Comparison of ENCODE assay signal across 2 fruit fly cellular contexts in genomic region chr3L:9508653-9509036, dm6.
TF ChIP-seq lines count a peak whose summit lies in the region.

No protein-coding gene starts in this region.

TF ChIP-seq in whole organism, embryonic, 481 proteins besides CTCF, POLR2A, EP300 and RAD21 (continued from another document and continues in another):
- TF ChIP-seq Xbp1 (GFP tag; optimal IDR thresholded peaks at IDR 0.05; lab: Kevin White, UChicago) (no peak), hb (GFP tag; IDR thresholded peaks at IDR 0.05; lab: Robert Waterston, UW; ENCODE audit: partially characterized antibody) (no peak), sisA (GFP tag; IDR thresholded peaks at IDR 0.05; lab: Robert Waterston, UW) (no peak), caup (GFP tag; optimal IDR thresholded peaks at IDR 0.05; lab: Kevin White, UChicago; ENCODE audit: severe bottlenecking) (peak; percentile 43), tap (tag; optimal IDR thresholded peaks at IDR 0.05; lab: Kevin White, UChicago) (peak; percentile 65), CG14710 (tag; optimal IDR thresholded peaks at IDR 0.05; lab: Kevin White, UChicago) (peak; percentile 61), stwl (tag; optimal IDR thresholded peaks at IDR 0.05; lab: Kevin White, UChicago) (no peak), sens-2 (GFP tag; IDR thresholded peaks at IDR 0.05; lab: Robert Waterston, UW) (no peak), CG7786 (GFP tag; optimal IDR thresholded peaks at IDR 0.05; lab: Kevin White, UChicago) (no peak), CG3407 (GFP tag; optimal IDR thresholded peaks at IDR 0.05; lab: Kevin White, UChicago) (peak; percentile 61), E2f2 (GFP tag; IDR thresholded peaks at IDR 0.05; lab: Robert Waterston, UW) (no peak), row (GFP tag; IDR thresholded peaks at IDR 0.05; lab: Robert Waterston, UW) (peak; percentile 90), unc-4 (GFP tag; IDR thresholded peaks at IDR 0.05; lab: Robert Waterston, UW; ENCODE audit: partially characterized antibody) (no peak), Asciz (GFP tag; optimal IDR thresholded peaks at IDR 0.05; lab: Kevin White, UChicago) (peak; percentile 63), CG1832 (GFP tag; optimal IDR thresholded peaks at IDR 0.05; lab: Kevin White, UChicago) (no peak), CG10654 (GFP tag; optimal IDR thresholded peaks at IDR 0.05; lab: Kevin White, UChicago) (no peak), CG8924 (tag; optimal IDR thresholded peaks at IDR 0.05; lab: Kevin White, UChicago) (peak; percentile 68), Spps (tag; optimal IDR thresholded peaks at IDR 0.05; lab: Kevin White, UChicago) (peak; percentile 38), CG9817 (tag; optimal IDR thresholded peaks at IDR 0.05; lab: Kevin White, UChicago) (peak; percentile 43), fu2 (GFP tag; optimal IDR thresholded peaks at IDR 0.05; lab: Kevin White, UChicago) (no peak), CG14014 (GFP tag; IDR thresholded peaks at IDR 0.05; lab: Robert Waterston, UW) (no peak), Atf-2 (GFP tag; optimal IDR thresholded peaks at IDR 0.05; lab: Kevin White, UChicago) (no peak), zf30C (GFP tag; optimal IDR thresholded peaks at IDR 0.05; lab: Kevin White, UChicago) (no peak), CG10147 (GFP tag; optimal IDR thresholded peaks at IDR 0.05; lab: Kevin White, UChicago) (peak; percentile 19), dpn (GFP tag; optimal IDR thresholded peaks at IDR 0.05; lab: Kevin White, UChicago) (peak in 1 of 2 experiments; percentile 0), Scr (GFP tag; IDR thresholded peaks at IDR 0.05; lab: Robert Waterston, UW; ENCODE audit: partially characterized antibody) (no peak), toy (GFP tag; IDR thresholded peaks at IDR 0.05; lab: Robert Waterston, UW) (no peak), wek (GFP tag; optimal IDR thresholded peaks at IDR 0.05; lab: Kevin White, UChicago) (peak; percentile 16), HLHmδ (GFP tag; optimal IDR thresholded peaks at IDR 0.05; lab: Kevin White, UChicago) (no peak), salm (tag; optimal IDR thresholded peaks at IDR 0.05; lab: Kevin White, UChicago) (peak; percentile 56), luna (GFP tag; optimal IDR thresholded peaks at IDR 0.05; lab: Kevin White, UChicago) (no peak), CG9932 (GFP tag; IDR thresholded peaks at IDR 0.05; lab: Robert Waterston, UW) (0 out of 2 replicates have a peak, but pooled peaks have one; percentile 10), CG7839 (tag; optimal IDR thresholded peaks at IDR 0.05; lab: Kevin White, UChicago) (peak; percentile 71), odd (GFP tag; optimal IDR thresholded peaks at IDR 0.05; lab: Kevin White, UChicago) (no peak), sc (optimal IDR thresholded peaks at IDR 0.05; lab: Kevin White, UChicago) (no peak), sc (GFP tag; optimal IDR thresholded peaks at IDR 0.05; lab: Kevin White, UChicago) (peak; percentile 32), amos (GFP tag; IDR thresholded peaks at IDR 0.05; lab: Robert Waterston, UW; ENCODE audit: partially characterized antibody) (no peak), Doc2 (GFP tag; IDR thresholded peaks at IDR 0.05; lab: Robert Waterston, UW) (no peak), tio (GFP tag; optimal IDR thresholded peaks at IDR 0.05; lab: Kevin White, UChicago) (no peak), CG12659 (GFP tag; optimal IDR thresholded peaks at IDR 0.05; lab: Kevin White, UChicago) (no peak), phol (tag; optimal IDR thresholded peaks at IDR 0.05; lab: Kevin White, UChicago) (peak; percentile 80), danr (GFP tag; IDR thresholded peaks at IDR 0.05; lab: Robert Waterston, UW) (no peak), CG13775 (GFP tag; optimal IDR thresholded peaks at IDR 0.05; lab: Kevin White, UChicago) (no peak), CG11398 (GFP tag; optimal IDR thresholded peaks at IDR 0.05; lab: Kevin White, UChicago) (no peak), org-1 (GFP tag; optimal IDR thresholded peaks at IDR 0.05; lab: Kevin White, UChicago) (peak; percentile 24), CG5245 (GFP tag; optimal IDR thresholded peaks at IDR 0.05; lab: Kevin White, UChicago) (peak; percentile 27), Mad (GFP tag; optimal IDR thresholded peaks at IDR 0.05; lab: Kevin White, UChicago) (no peak), Poxn (GFP tag; IDR thresholded peaks at IDR 0.05; lab: Robert Waterston, UW) (no peak), CG11093 (GFP tag; IDR thresholded peaks at IDR 0.05; lab: Robert Waterston, UW) (no peak), Six4 (GFP tag; optimal IDR thresholded peaks at IDR 0.05; lab: Kevin White, UChicago) (no peak), ftz-f1 (GFP tag; optimal IDR thresholded peaks at IDR 0.05; lab: Kevin White, UChicago) (no peak), repo (GFP tag; optimal IDR thresholded peaks at IDR 0.05; lab: Kevin White, UChicago) (no peak), CG4854 (GFP tag; optimal IDR thresholded peaks at IDR 0.05; lab: Kevin White, UChicago) (no peak), Aef1 (GFP tag; IDR thresholded peaks at IDR 0.05; lab: Robert Waterston, UW) (peak; percentile 17; the same call in 1 of the 3 replicates), CG7963 (GFP tag; IDR thresholded peaks at IDR 0.05; lab: Robert Waterston, UW; ENCODE audit: partially characterized antibody) (no peak), CG17328 (GFP tag; IDR thresholded peaks at IDR 0.05; lab: Robert Waterston, UW) (peak; percentile 61), bsh (GFP tag; optimal IDR thresholded peaks at IDR 0.05; lab: Kevin White, UChicago) (peak in 1 of 2 experiments; percentile 75), en (GFP tag; optimal IDR thresholded peaks at IDR 0.05; lab: Kevin White, UChicago) (no peak), dmrt11E (tag; optimal IDR thresholded peaks at IDR 0.05; lab: Kevin White, UChicago) (peak; percentile 62), Drgx (GFP tag; IDR thresholded peaks at IDR 0.05; lab: Robert Waterston, UW) (peak; percentile 29; the same call in 1 of the 2 replicates), CG7271 (tag; optimal IDR thresholded peaks at IDR 0.05; lab: Kevin White, UChicago) (no peak), CG15269 (tag; optimal IDR thresholded peaks at IDR 0.05; lab: Kevin White, UChicago) (peak; percentile 70), wor (GFP tag; IDR thresholded peaks at IDR 0.05; lab: Robert Waterston, UW) (no peak), nerfin-2 (GFP tag; IDR thresholded peaks at IDR 0.05; lab: Robert Waterston, UW; ENCODE audit: partially characterized antibody) (no peak), CG30431 (GFP tag; optimal IDR thresholded peaks at IDR 0.05; lab: Kevin White, UChicago) (no peak), jing (GFP tag; optimal IDR thresholded peaks at IDR 0.05; lab: Kevin White, UChicago) (no peak), CG16863 (GFP tag; optimal IDR thresholded peaks at IDR 0.05; lab: Kevin White, UChicago) (no peak)

TF ChIP-seq in whole organism, prepupa, 60 proteins besides CTCF, POLR2A, EP300 and RAD21 (continued from another document):
- TF ChIP-seq spab (GFP tag; optimal IDR thresholded peaks at IDR 0.05; lab: Kevin White, UChicago): no peak
- TF ChIP-seq CG8119 (GFP tag; IDR thresholded peaks at IDR 0.05; lab: Robert Waterston, UW): peak; percentile 35; the same call in 1 of the 3 replicates
- no peak for TF ChIP-seq CG16779 (tag; optimal IDR thresholded peaks at IDR 0.05; lab: Kevin White, UChicago)
- TF ChIP-seq CG3919 (GFP tag; optimal IDR thresholded peaks at IDR 0.05; lab: Kevin White, UChicago): no peak
- peak; percentile 77 for TF ChIP-seq svp (GFP tag; lab: Kevin White, UChicago)
- TF ChIP-seq dac (GFP tag; optimal IDR thresholded peaks at IDR 0.05; lab: Kevin White, UChicago): no peak
- TF ChIP-seq Hr38 (GFP tag; optimal IDR thresholded peaks at IDR 0.05; lab: Kevin White, UChicago): no peak
- no peak for TF ChIP-seq CG4318 (GFP tag; optimal IDR thresholded peaks at IDR 0.05; lab: Kevin White, UChicago)
- TF ChIP-seq salr (GFP tag; optimal IDR thresholded peaks at IDR 0.05; lab: Kevin White, UChicago): no peak
- no peak for TF ChIP-seq CG31627 (GFP tag; optimal IDR thresholded peaks at IDR 0.05; lab: Kevin White, UChicago)
- TF ChIP-seq CG8319 (GFP tag; optimal IDR thresholded peaks at IDR 0.05; lab: Kevin White, UChicago): no peak
- peak; percentile 79 for TF ChIP-seq esn (GFP tag; optimal IDR thresholded peaks at IDR 0.05; lab: Kevin White, UChicago)
- TF ChIP-seq CG9139 (GFP tag; optimal IDR thresholded peaks at IDR 0.05; lab: Kevin White, UChicago): no peak
- TF ChIP-seq Eip78C (GFP tag; lab: Kevin White, UChicago): peak; percentile 81
- TF ChIP-seq acj6 (GFP tag; optimal IDR thresholded peaks at IDR 0.05; lab: Kevin White, UChicago): peak; percentile 24
- no peak for TF ChIP-seq cyc (GFP tag; optimal IDR thresholded peaks at IDR 0.05; lab: Kevin White, UChicago)
- TF ChIP-seq CG34406 (GFP tag; optimal IDR thresholded peaks at IDR 0.05; lab: Kevin White, UChicago): peak; percentile 65
- TF ChIP-seq achi (GFP tag; optimal IDR thresholded peaks at IDR 0.05; lab: Kevin White, UChicago): peak; percentile 42
- no peak for TF ChIP-seq Eip93F (GFP tag; optimal IDR thresholded peaks at IDR 0.05; lab: Kevin White, UChicago)
- TF ChIP-seq OdsH (GFP tag; optimal IDR thresholded peaks at IDR 0.05; lab: Kevin White, UChicago): no peak
- TF ChIP-seq vri (GFP tag; optimal IDR thresholded peaks at IDR 0.05; lab: Kevin White, UChicago): no peak
- TF ChIP-seq ss (GFP tag; optimal IDR thresholded peaks at IDR 0.05; lab: Kevin White, UChicago): peak in 1 of 2 experiments; percentile 7
- peak; percentile 9 for TF ChIP-seq Sox15 (GFP tag; optimal IDR thresholded peaks at IDR 0.05; lab: Kevin White, UChicago)
- peak; percentile 51 for TF ChIP-seq Hr4 (GFP tag; optimal IDR thresholded peaks at IDR 0.05; lab: Kevin White, UChicago)
- no peak for TF ChIP-seq Sox14 (GFP tag; optimal IDR thresholded peaks at IDR 0.05; lab: Kevin White, UChicago)
- TF ChIP-seq CG32006 (GFP tag; optimal IDR thresholded peaks at IDR 0.05; lab: Kevin White, UChicago): peak; percentile 58
- TF ChIP-seq dsx (GFP tag; optimal IDR thresholded peaks at IDR 0.05; lab: Kevin White, UChicago; ENCODE audit: poor library complexity, severe bottlenecking): no peak
- TF ChIP-seq CG1621 (tag; optimal IDR thresholded peaks at IDR 0.05; lab: Kevin White, UChicago): no peak
- no peak for TF ChIP-seq CG11294 (GFP tag; IDR thresholded peaks at IDR 0.05; lab: Robert Waterston, UW)
- TF ChIP-seq CG6163 (GFP tag; IDR thresholded peaks at IDR 0.05; lab: Robert Waterston, UW): no peak
- peak; percentile 28 for TF ChIP-seq Eip75B (GFP tag; optimal IDR thresholded peaks at IDR 0.05; lab: Kevin White, UChicago)
- no peak for TF ChIP-seq CG6854 (GFP tag; optimal IDR thresholded peaks at IDR 0.05; lab: Kevin White, UChicago)
- peak; percentile 31 for TF ChIP-seq CG6792 (GFP tag; optimal IDR thresholded peaks at IDR 0.05; lab: Kevin White, UChicago)
- TF ChIP-seq Smox (GFP tag; optimal IDR thresholded peaks at IDR 0.05; lab: Kevin White, UChicago): no peak
- no peak for TF ChIP-seq CG6808 (GFP tag; optimal IDR thresholded peaks at IDR 0.05; lab: Kevin White, UChicago)
- peak; percentile 20 for TF ChIP-seq CG10631 (GFP tag; optimal IDR thresholded peaks at IDR 0.05; lab: Kevin White, UChicago)
- TF ChIP-seq fkh (GFP tag; optimal IDR thresholded peaks at IDR 0.05; lab: Kevin White, UChicago): no peak
